Fruit fly (Drosophila melanogaster): ENCODE measurements around the gene CG5262.

- TF ChIP-seq CG10348 (GFP tag; IDR thresholded peaks at IDR 0.05) (no peak), CG34367 (tag; optimal IDR thresholded peaks at IDR 0.05) (peak; percentile 11), CG15710 (tag; optimal IDR thresholded peaks at IDR 0.05) (no peak)
Observed at dm6 chr3L:20470991-20471498, 40.8 kb upstream of the CG5262 start.
